Worm (Caenorhabditis elegans): ENCODE data around the gene tmem-218.

Gene tmem-218

DNA sequence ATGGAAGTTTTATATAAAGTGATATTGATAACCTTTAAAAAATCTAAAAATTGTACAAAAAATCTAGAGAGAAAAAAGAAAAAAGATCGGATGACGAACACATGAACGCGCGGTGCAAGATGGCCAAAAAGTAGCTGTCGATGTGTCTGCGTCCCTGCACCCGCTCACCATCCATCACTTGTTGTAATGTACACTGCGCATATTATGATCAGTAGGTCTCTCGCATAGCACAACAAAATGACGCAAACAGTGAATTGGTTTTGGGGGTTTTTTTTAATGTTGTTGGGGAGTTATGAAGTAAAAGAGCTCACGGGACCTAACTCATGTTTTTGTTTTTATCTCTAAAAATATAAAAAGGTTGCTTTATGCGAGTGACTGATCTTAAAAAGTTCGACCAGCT lies 17.8 kb upstream of the tmem-218 start:
- TF ChIP-seq mml-1 (tag; optimal IDR thresholded peaks at IDR 0.05) (peak; percentile 11), hmg-11 (tag; optimal IDR thresholded peaks at IDR 0.05) (peak; percentile 15), egl-5 (tag; optimal IDR thresholded peaks at IDR 0.05) (peak; percentile 49), nhr-43 (tag; optimal IDR thresholded peaks at IDR 0.05; ENCODE audit: poor library complexity, severe bottlenecking) (peak; percentile 47), pqm-1 (tag; optimal IDR thresholded peaks at IDR 0.05) (no peak), pha-4 (tag; optimal IDR thresholded peaks at IDR 0.05) (peak; percentile 30), lin-39 (tag; optimal IDR thresholded peaks at IDR 0.05) (peak; percentile 50), sea-2 (GFP tag; optimal IDR thresholded peaks at IDR 0.05) (no peak)

DNA sequence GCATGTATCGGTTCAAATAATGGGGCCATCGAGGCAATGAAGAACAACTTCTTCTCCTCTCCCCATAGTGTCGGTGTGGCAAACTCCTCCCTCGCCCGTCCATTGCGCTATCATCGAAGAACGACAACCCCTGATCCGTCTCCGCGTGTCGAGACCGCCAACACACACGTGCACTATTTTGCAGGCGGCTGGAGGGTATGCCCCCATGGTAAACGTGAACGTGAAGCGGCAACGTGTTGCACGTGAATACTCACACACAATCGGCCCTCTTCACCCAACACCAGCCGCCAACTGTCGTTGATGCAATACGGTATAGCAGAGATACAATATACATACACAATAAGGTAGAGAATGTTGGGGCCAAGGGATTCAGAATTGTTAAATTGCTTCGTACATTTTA lies 16.3 kb upstream of the tmem-218 start:
- TF ChIP-seq nhr-12 (tag; optimal IDR thresholded peaks at IDR 0.05) = no peak
- no peak for TF ChIP-seq ceh-82 (tag; optimal IDR thresholded peaks at IDR 0.05)
- no peak for TF ChIP-seq sea-2 (GFP tag; optimal IDR thresholded peaks at IDR 0.05)
- no peak for TF ChIP-seq eor-1 (tag; optimal IDR thresholded peaks at IDR 0.05)
- no peak for TF ChIP-seq nhr-67 (tag; optimal IDR thresholded peaks at IDR 0.05)
- no peak for TF ChIP-seq ZK546.5 (tag; optimal IDR thresholded peaks at IDR 0.05)
- peak; percentile 61 for TF ChIP-seq egl-5 (tag; optimal IDR thresholded peaks at IDR 0.05)
- no peak for TF ChIP-seq ceh-28 (tag; optimal IDR thresholded peaks at IDR 0.05)
- no peak for TF ChIP-seq unc-39 (tag; optimal IDR thresholded peaks at IDR 0.05)
- TF ChIP-seq lin-15B (tag; optimal IDR thresholded peaks at IDR 0.05) = no peak
- TF ChIP-seq pha-4 (tag; optimal IDR thresholded peaks at IDR 0.05) = no peak
- TF ChIP-seq egl-27 (tag; optimal IDR thresholded peaks at IDR 0.05) = no peak
- peak; percentile 2 for TF ChIP-seq R02D3.7 (tag; optimal IDR thresholded peaks at IDR 0.05)
- no peak for TF ChIP-seq nhr-28 (tag; optimal IDR thresholded peaks at IDR 0.05)
- TF ChIP-seq ceh-9 (tag; optimal IDR thresholded peaks at IDR 0.05) = no peak
- no peak for TF ChIP-seq nhr-237 (tag; optimal IDR thresholded peaks at IDR 0.05)
- peak; percentile 34 for TF ChIP-seq lin-39 (tag; optimal IDR thresholded peaks at IDR 0.05)
- peak; percentile 94 for TF ChIP-seq nhr-43 (tag; optimal IDR thresholded peaks at IDR 0.05; ENCODE audit: poor library complexity, severe bottlenecking)
- no peak for TF ChIP-seq ztf-11 (tag; optimal IDR thresholded peaks at IDR 0.05)
- no peak for TF ChIP-seq nhr-11 (tag; optimal IDR thresholded peaks at IDR 0.05)
- TF ChIP-seq nfya-1 (tag; optimal IDR thresholded peaks at IDR 0.05; ENCODE audit: insufficient read depth) = peak; percentile 57
- TF ChIP-seq jun-1 (tag; optimal IDR thresholded peaks at IDR 0.05) = no peak
- TF ChIP-seq fkh-2 (tag; optimal IDR thresholded peaks at IDR 0.05) = no peak
- TF ChIP-seq nhr-76 (tag; optimal IDR thresholded peaks at IDR 0.05) = no peak
- TF ChIP-seq nhr-25 (tag; optimal IDR thresholded peaks at IDR 0.05) = peak; percentile 84
- peak; percentile 17 for TF ChIP-seq elt-2 (tag; optimal IDR thresholded peaks at IDR 0.05)
- no peak for TF ChIP-seq ceh-16 (tag; optimal IDR thresholded peaks at IDR 0.05)
- TF ChIP-seq mdl-1 (tag; optimal IDR thresholded peaks at IDR 0.05) = peak; percentile 37
- TF ChIP-seq ztf-4 (tag; optimal IDR thresholded peaks at IDR 0.05) = peak; percentile 70
- TF ChIP-seq snpc-4 (tag; optimal IDR thresholded peaks at IDR 0.05) = no peak
- TF ChIP-seq zag-1 (tag; optimal IDR thresholded peaks at IDR 0.05) = no peak
- peak; percentile 25 for TF ChIP-seq hmg-11 (tag; optimal IDR thresholded peaks at IDR 0.05)
- TF ChIP-seq skn-1 (tag; optimal IDR thresholded peaks at IDR 0.05) = no peak
- TF ChIP-seq lsy-12 (tag; optimal IDR thresholded peaks at IDR 0.05) = no peak
- peak; percentile 62 for TF ChIP-seq nhr-23 (tag; optimal IDR thresholded peaks at IDR 0.05)
- no peak for TF ChIP-seq unc-62 (GFP tag; optimal IDR thresholded peaks at IDR 0.05)
- no peak for TF ChIP-seq fos-1 (tag; optimal IDR thresholded peaks at IDR 0.05)
- no peak for TF ChIP-seq pqm-1 (tag; optimal IDR thresholded peaks at IDR 0.05)
- no peak for TF ChIP-seq ama-1 (optimal IDR thresholded peaks at IDR 0.05)
- TF ChIP-seq daf-12 (tag; optimal IDR thresholded peaks at IDR 0.05) = no peak
- no peak for TF ChIP-seq nhr-77 (tag; optimal IDR thresholded peaks at IDR 0.05)
- TF ChIP-seq tbx-2 (tag; optimal IDR thresholded peaks at IDR 0.05) = peak; percentile 41
- TF ChIP-seq fkh-10 (GFP tag; optimal IDR thresholded peaks at IDR 0.05) = no peak
- TF ChIP-seq elt-1 (tag; optimal IDR thresholded peaks at IDR 0.05) = no peak
- no peak for TF ChIP-seq aly-2 (tag; optimal IDR thresholded peaks at IDR 0.05)
- TF ChIP-seq mml-1 (tag; optimal IDR thresholded peaks at IDR 0.05) = peak; percentile 89
- peak in 2 of 3 experiments; percentile 38 to 79 for TF ChIP-seq elt-3 (tag; optimal IDR thresholded peaks at IDR 0.05)
